Worm (Caenorhabditis elegans): ENCODE data around the gene fmo-2.

- TF ChIP-seq egl-5 (tag; optimal IDR thresholded peaks at IDR 0.05) (no peak), jun-1 (tag; optimal IDR thresholded peaks at IDR 0.05) (no peak), nhr-67 (tag; optimal IDR thresholded peaks at IDR 0.05) (no peak), ceh-9 (tag; optimal IDR thresholded peaks at IDR 0.05) (no peak), pha-4 (tag; optimal IDR thresholded peaks at IDR 0.05) (no peak), elt-3 (tag; optimal IDR thresholded peaks at IDR 0.05) (no peak), nhr-237 (tag; optimal IDR thresholded peaks at IDR 0.05) (no peak), nhr-25 (tag; optimal IDR thresholded peaks at IDR 0.05) (no peak), fkh-10 (GFP tag; optimal IDR thresholded peaks at IDR 0.05) (no peak), unc-62 (GFP tag; optimal IDR thresholded peaks at IDR 0.05) (no peak)
These were observed 18.2 kb upstream of the fmo-2 start, which contains the start of gene K08C7.7 for ce11 chrIV:10664134-10664533.
